Worm (Caenorhabditis elegans): ENCODE measurements around the gene srv-31.

DNA sequence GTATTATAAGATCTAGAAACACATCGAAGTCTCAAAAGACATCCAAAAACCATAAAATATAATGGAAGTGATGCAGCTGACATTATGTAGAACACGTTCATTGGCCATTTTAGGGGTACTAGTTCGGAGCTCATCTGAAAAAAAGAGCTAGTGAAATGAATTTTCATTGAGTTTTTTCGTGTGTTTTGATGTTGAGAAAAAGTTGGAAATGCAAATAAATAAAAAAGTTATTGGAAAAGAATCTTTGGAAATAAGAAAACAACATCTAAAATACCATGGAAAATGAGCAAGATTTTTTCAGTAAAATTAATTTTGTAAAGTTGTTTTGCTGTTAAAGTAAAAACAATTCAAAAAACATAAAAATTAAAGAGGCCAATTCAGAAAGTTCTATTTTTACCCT lies 18.9 kb upstream of the srv-31 start, which contains the start of gene srv-24:
- TF ChIP-seq egl-27 (tag; optimal IDR thresholded peaks at IDR 0.05) (no peak), lin-13 (GFP tag; optimal IDR thresholded peaks at IDR 0.05) (no peak), ZK546.5 (tag; optimal IDR thresholded peaks at IDR 0.05) (no peak), snpc-4 (tag; optimal IDR thresholded peaks at IDR 0.05) (no peak), nhr-6 (tag; optimal IDR thresholded peaks at IDR 0.05) (no peak), ama-1 (optimal IDR thresholded peaks at IDR 0.05) (no peak), lin-39 (tag; optimal IDR thresholded peaks at IDR 0.05) (no peak)

Data from whole organism, L2 larva.